Fruit fly (Drosophila melanogaster): Measurements from ENCODE around the gene SA1.

Gene SA1

dm6 chr2L:6948540-6948942, 1.7 kb upstream of the SA1 start, which contains the start of gene ihog (continued):
- peak; percentile 28 for TF ChIP-seq CG10267 (tag; optimal IDR thresholded peaks at IDR 0.05)
- TF ChIP-seq Rx (GFP tag; IDR thresholded peaks at IDR 0.05): no peak
- TF ChIP-seq CG11093 (GFP tag; IDR thresholded peaks at IDR 0.05): no peak
- TF ChIP-seq CG11398 (GFP tag; optimal IDR thresholded peaks at IDR 0.05): no peak
- TF ChIP-seq unc-4 (GFP tag; IDR thresholded peaks at IDR 0.05; ENCODE audit: partially characterized antibody): peak; percentile 47; the same call in 1 of the 2 replicates
- TF ChIP-seq Camta (GFP tag; optimal IDR thresholded peaks at IDR 0.05): no peak
- no peak for TF ChIP-seq rib (GFP tag; IDR thresholded peaks at IDR 0.05)
- no peak for TF ChIP-seq bcd (GFP tag; optimal IDR thresholded peaks at IDR 0.05)
- TF ChIP-seq shn (GFP tag; optimal IDR thresholded peaks at IDR 0.05): no peak
- no peak for TF ChIP-seq CG6683 (GFP tag; optimal IDR thresholded peaks at IDR 0.05)
- no peak for TF ChIP-seq CG11085 (GFP tag; IDR thresholded peaks at IDR 0.05)
- TF ChIP-seq kah (GFP tag; optimal IDR thresholded peaks at IDR 0.05): peak; percentile 1
- no peak for TF ChIP-seq abd-A (tag; optimal IDR thresholded peaks at IDR 0.05)
- no peak for TF ChIP-seq zen2 (GFP tag; IDR thresholded peaks at IDR 0.05; ENCODE audit: partially characterized antibody)
- no peak for TF ChIP-seq CG30431 (GFP tag; optimal IDR thresholded peaks at IDR 0.05)
- TF ChIP-seq CG2712 (tag; optimal IDR thresholded peaks at IDR 0.05): peak; percentile 37
- TF ChIP-seq stc (GFP tag; IDR thresholded peaks at IDR 0.05): no peak
- no peak for TF ChIP-seq CG7786 (GFP tag; optimal IDR thresholded peaks at IDR 0.05)
- TF ChIP-seq dpn (GFP tag; optimal IDR thresholded peaks at IDR 0.05): no peak
- no peak for TF ChIP-seq sisA (GFP tag; IDR thresholded peaks at IDR 0.05)
- TF ChIP-seq Hey (tag; optimal IDR thresholded peaks at IDR 0.05): no peak
- no peak for TF ChIP-seq CG9817 (tag; optimal IDR thresholded peaks at IDR 0.05)
- no peak for TF ChIP-seq CHES-1-like (GFP tag; optimal IDR thresholded peaks at IDR 0.05)
- TF ChIP-seq CG17802 (tag; optimal IDR thresholded peaks at IDR 0.05): no peak
- peak; percentile 7; the same call in 1 of the 2 replicates for TF ChIP-seq Dref (GFP tag; IDR thresholded peaks at IDR 0.05)
- no peak for TF ChIP-seq Ets65A (GFP tag)
- TF ChIP-seq CG12104 (GFP tag; optimal IDR thresholded peaks at IDR 0.05): no peak
- no peak for TF ChIP-seq CG14014 (GFP tag; IDR thresholded peaks at IDR 0.05)
- TF ChIP-seq ap (GFP tag; IDR thresholded peaks at IDR 0.05): no peak
- no peak for TF ChIP-seq gro (GFP tag; optimal IDR thresholded peaks at IDR 0.05)
- no peak for TF ChIP-seq CG33557 (GFP tag; optimal IDR thresholded peaks at IDR 0.05)
- TF ChIP-seq ATbp (GFP tag; optimal IDR thresholded peaks at IDR 0.05): no peak
- no peak for TF ChIP-seq CG17359 (tag; optimal IDR thresholded peaks at IDR 0.05)
- no peak for TF ChIP-seq btn (GFP tag; optimal IDR thresholded peaks at IDR 0.05)
- TF ChIP-seq crp (GFP tag; optimal IDR thresholded peaks at IDR 0.05): no peak
- TF ChIP-seq ro (GFP tag; IDR thresholded peaks at IDR 0.05): no peak
- TF ChIP-seq phol (tag; optimal IDR thresholded peaks at IDR 0.05): no peak
- no peak for TF ChIP-seq CG3065 (GFP tag; optimal IDR thresholded peaks at IDR 0.05)
- no peak for TF ChIP-seq sob (GFP tag; IDR thresholded peaks at IDR 0.05)
- TF ChIP-seq Hand (GFP tag; optimal IDR thresholded peaks at IDR 0.05): no peak
- TF ChIP-seq Bgb (GFP tag; IDR thresholded peaks at IDR 0.05; ENCODE audit: partially characterized antibody): peak; percentile 59
- TF ChIP-seq gsb (GFP tag; IDR thresholded peaks at IDR 0.05): no peak
- peak; percentile 24 for TF ChIP-seq CG13296 (GFP tag; optimal IDR thresholded peaks at IDR 0.05)
- TF ChIP-seq Atf-2 (GFP tag; optimal IDR thresholded peaks at IDR 0.05): no peak
- TF ChIP-seq HLH3B (GFP tag; IDR thresholded peaks at IDR 0.05): no peak
- no peak for TF ChIP-seq eve (GFP tag; optimal IDR thresholded peaks at IDR 0.05)
- TF ChIP-seq croc (GFP tag; conservative IDR thresholded peaks at IDR 0.05): no peak
- no peak for TF ChIP-seq grau (tag; optimal IDR thresholded peaks at IDR 0.05)
- TF ChIP-seq lbe (GFP tag; optimal IDR thresholded peaks at IDR 0.05): no peak
- no peak for TF ChIP-seq NC2β (GFP tag; optimal IDR thresholded peaks at IDR 0.05)
- TF ChIP-seq dysf (GFP tag; IDR thresholded peaks at IDR 0.05): no peak
- TF ChIP-seq Pdp1 (GFP tag; optimal IDR thresholded peaks at IDR 0.05): no peak

Data from whole organism, embryonic.